Worm (Caenorhabditis elegans) whole organism, midembryonic: ENCODE results near the gene vha-5.

Experiments used
- flt-1 ChIP-seq: fragments of 200-800 bp; sonication (Bioruptor generic); IDR thresholded peaks from 2 replicates; pipeline ENCODE4 v1.3.6; 2022; ENCODE audit warnings: missing genetic modification characterization, missing compliant biosample characterization
- klf-2 ChIP-seq: fragments of 200-800 bp; sonication (Bioruptor generic); conservative IDR thresholded peaks from 2 replicates; pipeline ENCODE4 v1.3.6; 2022; ENCODE audit warnings: missing genetic modification reagents, missing genetic modification characterization, missing compliant biosample characterization
- med-1 ChIP-seq: sonication (generic microtip); optimal IDR thresholded peaks from 2 replicates; lab custom pipeline; 2017; ENCODE audit warnings: missing genetic modification characterization, mild to moderate bottlenecking, missing compliant biosample characterization, antibody characterized with exemption, missing genetic modification reagents; ENCODE audit not compliant: insufficient read depth
- ztf-29 ChIP-seq: fragments of 200-800 bp; sonication (Bioruptor generic); IDR thresholded peaks from 2 replicates; pipeline ENCODE4 v1.3.6; 2022; ENCODE audit warnings: missing genetic modification reagents, missing genetic modification characterization, missing compliant biosample characterization

DNA sequence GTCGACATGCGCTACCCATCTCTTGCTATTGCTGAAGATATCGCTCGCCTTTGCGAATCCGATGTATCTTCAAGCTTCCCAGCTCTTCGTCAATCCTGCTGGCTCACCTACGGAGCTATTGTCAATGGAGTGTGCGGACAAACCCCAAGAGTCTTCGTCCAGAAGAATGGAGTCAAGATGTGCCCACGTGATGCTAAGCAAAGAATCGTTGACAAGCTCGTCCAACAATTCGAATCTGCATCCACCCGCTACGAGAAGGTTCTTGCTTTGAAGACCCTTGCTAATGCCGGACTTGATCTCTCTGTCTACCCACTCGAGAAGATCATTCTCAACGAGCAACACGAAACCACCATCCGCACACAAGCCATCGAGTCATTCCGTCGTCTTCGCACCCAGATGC, 41.1 kb upstream of the vha-5 start:
- TF ChIP-seq ztf-29 (GFP tag; lab: Robert Waterston, UW), result no peak
- no peak for TF ChIP-seq klf-2
- TF ChIP-seq med-1, result no peak
- no peak for TF ChIP-seq flt-1 (GFP tag; lab: Robert Waterston, UW)
